Worm (Caenorhabditis elegans) whole organism, late embryonic: ENCODE data around the gene cnp-3.
"Not testable (repeated sequence)": the region's sequence is repeated elsewhere in the genome, so short reads cannot be mapped to it uniquely, and the experiment has no call there.

ENCODE experiments used
- F13H6.1 ChIP-seq: sonication (generic microtip); optimal IDR thresholded peaks from 2 replicates; lab custom pipeline; 2016; ENCODE audit warnings: missing genetic modification characterization, missing compliant biosample characterization
- Y22D7AL.16 ChIP-seq: sonication (generic microtip); optimal IDR thresholded peaks from 2 replicates; lab custom pipeline; 2016; ENCODE audit warnings: missing genetic modification characterization, missing compliant biosample characterization
- ceh-18 ChIP-seq: sonication (generic microtip); optimal IDR thresholded peaks from 2 replicates; lab custom pipeline; 2016; ENCODE audit warnings: missing genetic modification characterization, missing compliant biosample characterization
- ceh-19 ChIP-seq: fragments of 200-800 bp; sonication (Bioruptor generic); optimal IDR thresholded peaks from 2 replicates; lab custom pipeline; 2018; ENCODE audit warnings: mild to moderate bottlenecking, missing genetic modification characterization, missing compliant biosample characterization
- ceh-2 ChIP-seq: sonication (generic microtip); optimal IDR thresholded peaks from 2 replicates; lab custom pipeline; 2016; ENCODE audit warnings: missing genotype, missing genetic modification characterization, missing compliant biosample characterization
- ceh-24 ChIP-seq: sonication (generic microtip); optimal IDR thresholded peaks from 2 replicates; lab custom pipeline; 2016; ENCODE audit warnings: mild to moderate bottlenecking, missing genetic modification characterization, missing compliant biosample characterization
- ceh-30 ChIP-seq: fragments of 150-350 bp; optimal IDR thresholded peaks from 2 replicates; lab custom pipeline; 2014; ENCODE audit warnings: missing biosample characterization, missing genetic modification characterization
- elt-4 ChIP-seq: sonication (generic microtip); optimal IDR thresholded peaks from 2 replicates; lab custom pipeline; 2016; ENCODE audit warnings: missing genetic modification characterization, missing compliant biosample characterization
- eyg-1 ChIP-seq: sonication (generic microtip); optimal IDR thresholded peaks from 2 replicates; lab custom pipeline; 2016; ENCODE audit warnings: missing genotype, missing genetic modification characterization, missing compliant biosample characterization
- fax-1 ChIP-seq: sonication (generic microtip); optimal IDR thresholded peaks from 2 replicates; lab custom pipeline; 2016; ENCODE audit warnings: missing genotype, missing genetic modification characterization, missing compliant biosample characterization
- fkh-10 ChIP-seq: fragments of 150-350 bp; optimal IDR thresholded peaks from 2 replicates; lab custom pipeline; 2014; ENCODE audit warnings: missing biosample characterization, missing genetic modification reagents, missing genetic modification characterization
- hlh-13 ChIP-seq: fragments of 200-800 bp; sonication (Bioruptor generic); optimal IDR thresholded peaks from 2 replicates; lab custom pipeline; 2018; ENCODE audit warnings: mild to moderate bottlenecking, missing genetic modification characterization, missing compliant biosample characterization
- hlh-15 ChIP-seq: sonication (generic microtip); optimal IDR thresholded peaks from 2 replicates; lab custom pipeline; 2016; ENCODE audit warnings: missing genetic modification characterization, missing compliant biosample characterization
- hlh-30 ChIP-seq: sonication (generic microtip); optimal IDR thresholded peaks from 2 replicates; lab custom pipeline; 2017; ENCODE audit warnings: antibody characterized with exemption, missing genetic modification characterization, missing compliant biosample characterization; ENCODE audit not compliant: insufficient read depth
- hlh-6 ChIP-seq: sonication (generic microtip); optimal IDR thresholded peaks from 2 replicates; lab custom pipeline; 2016; ENCODE audit warnings: missing genotype, missing genetic modification characterization, missing compliant biosample characterization
- lim-6 ChIP-seq: sonication (generic microtip); optimal IDR thresholded peaks from 2 replicates; lab custom pipeline; 2016; ENCODE audit warnings: missing genetic modification characterization, missing compliant biosample characterization
- lin-11 ChIP-seq: fragments of 200-800 bp; sonication (Bioruptor generic); optimal IDR thresholded peaks from 2 replicates; lab custom pipeline; 2018; ENCODE audit warnings: mild to moderate bottlenecking, missing genetic modification characterization, missing compliant biosample characterization
- mec-3 ChIP-seq: sonication (generic microtip); optimal IDR thresholded peaks from 2 replicates; lab custom pipeline; 2016; ENCODE audit warnings: borderline replicate concordance, missing genetic modification characterization, missing compliant biosample characterization
- nfya-1 ChIP-seq: sonication (generic microtip); optimal IDR thresholded peaks from 2 replicates; lab custom pipeline; 2017; ENCODE audit warnings: missing genetic modification characterization, mild to moderate bottlenecking, missing compliant biosample characterization, antibody characterized with exemption, moderate library complexity
- nhr-11 ChIP-seq: fragments of 150-350 bp; optimal IDR thresholded peaks from 2 replicates; lab custom pipeline; 2014; ENCODE audit warnings: missing biosample characterization, missing genetic modification characterization
- nhr-232 ChIP-seq: sonication (generic microtip); optimal IDR thresholded peaks from 2 replicates; lab custom pipeline; 2016; ENCODE audit warnings: missing genetic modification characterization, missing compliant biosample characterization
- npax-4 ChIP-seq: sonication (generic microtip); optimal IDR thresholded peaks from 2 replicates; lab custom pipeline; 2016; ENCODE audit warnings: missing genetic modification characterization, missing compliant biosample characterization
- odd-2 ChIP-seq: sonication (generic microtip); optimal IDR thresholded peaks from 2 replicates; lab custom pipeline; 2017; ENCODE audit warnings: antibody characterized with exemption, mild to moderate bottlenecking, missing genetic modification characterization, missing compliant biosample characterization
- pag-3 ChIP-seq: sonication (generic microtip); optimal IDR thresholded peaks from 2 replicates; lab custom pipeline; 2016; ENCODE audit warnings: missing compliant biosample characterization, missing genetic modification characterization, borderline replicate concordance
- pat-9 ChIP-seq: fragments of 200-800 bp; sonication (Bioruptor generic); optimal IDR thresholded peaks from 2 replicates; lab custom pipeline; 2018; ENCODE audit warnings: mild to moderate bottlenecking, missing genetic modification characterization, moderate library complexity, missing compliant biosample characterization
- pax-1 ChIP-seq: fragments of 150-350 bp; optimal IDR thresholded peaks from 2 replicates; lab custom pipeline; 2014; ENCODE audit warnings: missing biosample characterization, missing genetic modification characterization
- pha-2 ChIP-seq: sonication (generic microtip); optimal IDR thresholded peaks from 2 replicates; lab custom pipeline; 2017; ENCODE audit warnings: mild to moderate bottlenecking, missing genetic modification characterization, missing compliant biosample characterization
- pros-1 ChIP-seq: fragments of 150-350 bp; optimal IDR thresholded peaks from 2 replicates; lab custom pipeline; 2014; ENCODE audit warnings: missing biosample characterization, missing genetic modification reagents, missing genetic modification characterization
- ref-2 ChIP-seq: sonication (generic microtip); optimal IDR thresholded peaks from 2 replicates; lab custom pipeline; 2016; ENCODE audit warnings: missing genetic modification characterization, missing compliant biosample characterization
- rnt-1 ChIP-seq: sonication (generic microtip); optimal IDR thresholded peaks from 2 replicates; lab custom pipeline; 2016; ENCODE audit warnings: missing genetic modification characterization, missing compliant biosample characterization
- sdc-2 ChIP-seq: sonication (generic microtip); optimal IDR thresholded peaks from 2 replicates; lab custom pipeline; 2016; ENCODE audit warnings: missing genotype, missing genetic modification characterization, missing compliant biosample characterization
- unc-42 ChIP-seq: sonication (generic microtip); optimal IDR thresholded peaks from 2 replicates; lab custom pipeline; 2016; ENCODE audit warnings: missing genotype, missing genetic modification characterization, missing compliant biosample characterization
- unc-86 ChIP-seq: sonication (generic microtip); optimal IDR thresholded peaks from 2 replicates; lab custom pipeline; 2016; ENCODE audit warnings: missing genetic modification characterization, missing compliant biosample characterization

cnp-3 gene

DNA sequence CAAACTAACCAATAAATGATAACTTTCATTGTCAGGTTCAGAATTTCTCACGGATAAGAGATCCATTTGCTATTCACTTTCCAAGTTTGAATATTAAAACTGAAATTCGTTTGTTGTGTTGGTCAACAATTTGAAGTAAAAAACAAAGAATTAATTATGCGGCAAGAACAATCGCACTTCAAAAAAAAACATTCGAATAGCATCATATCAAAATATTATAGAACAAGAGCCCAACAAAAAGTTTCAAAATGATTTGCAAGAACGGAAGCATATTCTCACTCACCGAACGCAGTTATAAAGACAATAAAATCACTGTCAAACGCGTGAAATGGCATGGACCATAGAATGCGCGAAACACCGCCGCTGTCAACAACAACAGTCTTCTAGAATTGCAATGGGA is 3.5 kb downstream of the cnp-3 start, which contains the start of gene K09E3.7:
TSS of gene K09E3.7 (minus strand) at position 101 of the 400 bp plus-strand sequence.
- TF ChIP-seq ceh-2 (tag; lab: Kevin White, UChicago), result no peak
- no peak for TF ChIP-seq pha-2
- TF ChIP-seq unc-42 (tag; lab: Kevin White, UChicago), result no peak
- no peak for TF ChIP-seq hlh-30
- TF ChIP-seq nhr-11 (tag; lab: Kevin White, UChicago), result no peak

DNA sequence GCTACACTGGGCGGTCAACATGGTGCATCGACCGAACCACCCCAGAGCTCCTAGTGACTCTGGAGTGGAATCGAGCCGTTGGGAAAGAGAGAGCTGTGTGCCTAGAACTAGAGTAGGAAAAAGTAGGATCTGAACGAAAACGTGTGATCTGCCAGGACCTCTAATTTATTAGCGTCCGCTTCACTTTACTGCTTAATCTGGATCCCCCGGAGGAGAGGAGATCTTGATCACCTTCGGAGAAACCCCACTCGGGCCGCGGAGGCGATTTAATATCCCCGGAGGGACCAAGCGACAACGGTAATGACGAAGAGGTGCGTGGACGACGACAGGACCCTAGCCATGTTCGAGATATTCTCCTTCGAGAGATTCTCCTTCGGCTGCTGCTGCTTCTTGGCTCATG is 20.6 kb downstream of the cnp-3 start, which contains the start of gene K09E3.2:
TSS of gene K09E3.2 (plus strand) at position 301 of the 400 bp plus-strand sequence.
- TF ChIP-seq fax-1, odd-2, hlh-30: not testable (repeated sequence)

DNA sequence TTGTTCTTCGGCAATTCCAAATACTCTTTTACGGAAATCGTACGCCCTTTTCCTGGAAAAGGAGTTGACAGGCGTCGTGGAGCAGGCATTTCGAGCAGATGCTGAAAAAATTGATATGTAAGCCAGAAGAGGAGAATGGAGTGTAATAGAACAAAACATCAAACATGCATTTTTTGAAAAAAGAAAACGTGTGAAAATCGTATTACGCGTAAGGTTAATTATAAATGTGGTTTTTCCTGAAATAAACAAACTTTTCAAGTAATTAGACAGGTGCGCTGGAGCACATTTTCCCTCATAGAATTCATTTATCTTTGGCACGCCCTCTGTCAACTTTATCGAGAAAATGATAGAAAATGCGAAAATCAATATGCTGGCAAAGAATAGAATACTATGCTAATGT is 22.8 kb downstream of the cnp-3 start, which contains the start of gene lido-6:
TSS of gene lido-6 (minus strand) at position 101 of the 400 bp plus-strand sequence.
- TF ChIP-seq lim-6 (no peak), fkh-10 (GFP tag; lab: Kevin White, UChicago) (no peak), mec-3 (tag; lab: Kevin White, UChicago) (no peak), npax-4 (tag; lab: Kevin White, UChicago) (no peak), ceh-18 (tag; lab: Kevin White, UChicago) (no peak), hlh-15 (tag; lab: Kevin White, UChicago) (no peak), pat-9 (no peak), ceh-19 (no peak), pha-2 (no peak), Y22D7AL.16 (tag; lab: Kevin White, UChicago) (no peak), hlh-13 (GFP tag; lab: Kevin White, UChicago) (no peak), nhr-11 (tag; lab: Kevin White, UChicago) (no peak)

DNA sequence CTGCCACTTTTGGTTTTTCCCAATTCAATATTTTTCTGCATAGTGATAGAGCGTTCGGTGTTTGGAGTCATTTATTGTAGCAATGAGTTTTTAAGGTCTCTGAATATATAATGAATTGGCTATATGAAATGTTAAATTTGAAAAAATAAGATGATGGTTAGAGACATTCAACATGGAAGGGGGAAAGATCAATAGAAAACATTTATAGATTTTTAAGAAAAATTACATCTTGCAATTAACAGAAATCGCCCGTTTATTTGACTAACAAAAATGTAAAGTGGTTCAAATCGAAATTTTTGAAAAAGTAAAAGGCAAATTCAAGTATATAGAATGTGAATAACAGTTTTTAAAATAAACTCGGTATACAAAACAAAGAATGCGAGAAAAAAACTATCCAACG is 27.4 kb downstream of the cnp-3 start, which contains the start of gene lido-5:
TSS of gene lido-5 (minus strand) at position 101 of the 400 bp plus-strand sequence.
- TF ChIP-seq pag-3 (tag; lab: Kevin White, UChicago) (no peak), ceh-30 (tag; lab: Kevin White, UChicago) (no peak), nhr-232 (no peak), eyg-1 (tag; lab: Kevin White, UChicago) (no peak), ceh-2 (tag; lab: Kevin White, UChicago) (no peak), hlh-6 (tag; lab: Kevin White, UChicago) (no peak), nfya-1 (tag; lab: Kevin White, UChicago) (no peak), lin-11 (tag; lab: Kevin White, UChicago) (no peak), elt-4 (tag; lab: Kevin White, UChicago) (no peak), ref-2 (tag; lab: Kevin White, UChicago) (no peak), pax-1 (tag; lab: Kevin White, UChicago) (no peak), sdc-2 (tag; lab: Kevin White, UChicago) (no peak)

DNA sequence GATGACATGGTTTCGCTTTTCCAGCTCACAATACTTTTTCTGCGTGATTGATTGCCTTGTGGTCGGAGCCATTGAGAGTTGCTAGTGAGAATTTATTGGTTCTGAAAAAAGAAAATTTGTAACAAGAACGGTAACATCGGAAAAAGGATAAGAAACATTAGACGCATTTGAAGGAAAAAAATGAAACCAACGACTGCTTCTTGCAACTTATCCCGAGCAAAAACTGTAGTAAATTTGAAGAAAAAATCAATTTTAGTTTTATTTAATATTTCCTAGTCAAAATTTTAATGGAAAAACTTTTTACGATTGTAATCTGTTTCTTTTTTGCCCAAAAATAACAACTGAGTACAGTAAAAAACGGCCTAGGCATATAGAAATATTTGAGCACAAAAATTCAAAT is 30.2 kb downstream of the cnp-3 start, which contains the start of gene lido-4:
TSS of gene lido-4 (minus strand) at position 101 of the 400 bp plus-strand sequence.
- no peak for TF ChIP-seq rnt-1 (tag; lab: Kevin White, UChicago)

DNA sequence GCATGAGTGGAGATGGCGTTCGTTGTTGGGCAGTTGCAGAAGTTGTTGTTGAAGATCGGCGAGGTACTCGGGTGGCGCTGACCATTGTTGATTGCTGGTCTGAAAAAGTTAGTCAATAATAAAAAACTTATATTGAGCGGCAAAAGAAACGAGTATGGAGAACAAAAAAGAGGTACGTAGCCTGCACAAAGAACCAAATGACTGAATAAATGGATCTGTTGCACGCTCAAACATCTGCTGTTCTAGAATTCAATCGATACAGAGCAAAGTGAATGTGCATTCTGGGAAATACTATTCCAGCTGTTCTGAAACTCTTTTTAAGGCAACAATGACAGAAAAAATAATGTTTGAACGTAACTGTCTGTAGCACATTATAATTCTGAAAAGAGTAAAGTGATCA is 37.3 kb downstream of the cnp-3 start, which contains the start of gene lido-2:
TSS of gene lido-2 (minus strand) at position 101 of the 400 bp plus-strand sequence.
- no peak for TF ChIP-seq unc-86 (tag; lab: Kevin White, UChicago)
- no peak for TF ChIP-seq ceh-24
- no peak for TF ChIP-seq pros-1 (tag; lab: Kevin White, UChicago)
- no peak for TF ChIP-seq F13H6.1 (tag; lab: Kevin White, UChicago)
